Worm (Caenorhabditis elegans) whole organism, L2 larva: ENCODE results near the gene pmp-3.

Source experiments
- C34F6.9 ChIP-seq: fragments of 150-350 bp; optimal IDR thresholded peaks from 2 replicates; lab custom pipeline; 2014; ENCODE audit warnings: missing biosample characterization, missing genetic modification characterization
- F13H6.1 ChIP-seq: sonication (generic microtip); optimal IDR thresholded peaks from 2 replicates; lab custom pipeline; 2016; ENCODE audit warnings: missing genetic modification characterization, missing compliant biosample characterization
- R02D3.7 ChIP-seq: fragments of 150-350 bp; optimal IDR thresholded peaks from 2 replicates; lab custom pipeline; 2014; ENCODE audit warnings: missing biosample characterization, missing genetic modification characterization
- Y55F3AM.14 ChIP-seq: fragments of 200-800 bp; sonication (Bioruptor generic); optimal IDR thresholded peaks from 2 replicates; lab custom pipeline; 2018; ENCODE audit warnings: mild to moderate bottlenecking, missing genetic modification characterization, missing compliant biosample characterization
- ZK546.5 ChIP-seq: sonication (generic microtip); optimal IDR thresholded peaks from 2 replicates; lab custom pipeline; 2017; ENCODE audit warnings: missing biosample characterization, missing genetic modification characterization
- alr-1 ChIP-seq: fragments of 150-350 bp; optimal IDR thresholded peaks from 2 replicates; lab custom pipeline; 2014; ENCODE audit warnings: missing biosample characterization, missing genetic modification characterization
- aly-2 ChIP-seq: fragments of 150-350 bp; optimal IDR thresholded peaks from 2 replicates; lab custom pipeline; 2014; ENCODE audit warnings: missing biosample characterization, missing genetic modification characterization
- ama-1 ChIP-seq: fragments of 150-350 bp; optimal IDR thresholded peaks from 2 replicates; lab custom pipeline; 2018; ENCODE audit warnings: inconsistent platforms
- blmp-1 ChIP-seq: sonication (generic microtip); optimal IDR thresholded peaks from 2 replicates; lab custom pipeline; 2017; ENCODE audit warnings: missing genetic modification characterization, mild to moderate bottlenecking, missing compliant biosample characterization, antibody characterized with exemption, moderate library complexity; ENCODE audit not compliant: insufficient read depth
- ceh-16 ChIP-seq: fragments of 150-350 bp; optimal IDR thresholded peaks from 2 replicates; lab custom pipeline; 2014; ENCODE audit warnings: missing biosample characterization, missing genetic modification characterization
- crh-2 ChIP-seq: sonication (generic microtip); optimal IDR thresholded peaks from 2 replicates; lab custom pipeline; 2017; ENCODE audit warnings: missing biosample characterization, missing genetic modification characterization
- egl-27 ChIP-seq: sonication (generic microtip); optimal IDR thresholded peaks from 3 replicates; lab custom pipeline; 2017; ENCODE audit warnings: missing biosample characterization, missing genetic modification reagents, missing genetic modification characterization
- elt-3 ChIP-seq: sonication (generic microtip); optimal IDR thresholded peaks from 2 replicates; lab custom pipeline; 2017; ENCODE audit warnings: missing biosample characterization, missing genetic modification characterization
- lin-11 ChIP-seq: fragments of 150-350 bp; sonication (generic microtip); optimal IDR thresholded peaks from 2 replicates; lab custom pipeline; 2014; ENCODE audit warnings: missing biosample characterization, missing genetic modification characterization, inconsistent platforms, mixed read lengths
- lin-39 ChIP-seq: fragments of 150-350 bp; optimal IDR thresholded peaks from 2 replicates; lab custom pipeline; 2014; ENCODE audit warnings: missing biosample characterization, missing genetic modification reagents, missing genetic modification characterization
- lsy-2 ChIP-seq, 2 experiments: fragments of 150-350 bp in 1 of 2; sonication (generic microtip) in 1 of 2; optimal IDR thresholded peaks; 2 replicates each; lab custom pipeline; 2014 to 2017; ENCODE audit warnings: missing biosample characterization in 2 of 2, missing genetic modification characterization in 2 of 2
- mab-5 ChIP-seq: fragments of 150-350 bp; optimal IDR thresholded peaks from 2 replicates; lab custom pipeline; 2014; ENCODE audit warnings: missing biosample characterization, missing genetic modification characterization
- mbf-1 ChIP-seq: sonication (generic microtip); optimal IDR thresholded peaks from 2 replicates; lab custom pipeline; 2017; ENCODE audit warnings: missing biosample characterization, missing genetic modification characterization
- nhr-12 ChIP-seq: fragments of 150-350 bp; optimal IDR thresholded peaks from 2 replicates; lab custom pipeline; 2014; ENCODE audit warnings: missing biosample characterization, missing genetic modification characterization
- nhr-129 ChIP-seq: fragments of 150-350 bp; optimal IDR thresholded peaks from 2 replicates; lab custom pipeline; 2014; ENCODE audit warnings: missing biosample characterization, missing genetic modification characterization
- nhr-21 ChIP-seq: fragments of 150-350 bp; optimal IDR thresholded peaks from 2 replicates; lab custom pipeline; 2014; ENCODE audit warnings: missing biosample characterization, missing genetic modification characterization
- nhr-25 ChIP-seq: fragments of 150-350 bp; sonication (generic microtip); optimal IDR thresholded peaks from 3 replicates; lab custom pipeline; 2014; ENCODE audit warnings: missing biosample characterization, missing genetic modification characterization
- nhr-6 ChIP-seq: fragments of 150-350 bp; optimal IDR thresholded peaks from 2 replicates; lab custom pipeline; 2014; ENCODE audit warnings: missing biosample characterization, missing genetic modification characterization
- nhr-77 ChIP-seq: fragments of 150-350 bp; optimal IDR thresholded peaks from 2 replicates; lab custom pipeline; 2014; ENCODE audit warnings: missing biosample characterization, missing genetic modification characterization
- peb-1 ChIP-seq: fragments of 150-350 bp; optimal IDR thresholded peaks from 2 replicates; lab custom pipeline; 2014; ENCODE audit warnings: missing biosample characterization, missing genetic modification characterization
- sem-4 ChIP-seq: fragments of 150-350 bp; optimal IDR thresholded peaks from 2 replicates; lab custom pipeline; 2014; ENCODE audit warnings: missing biosample characterization, missing genetic modification reagents, missing genetic modification characterization
- skn-1 ChIP-seq: sonication (generic microtip); optimal IDR thresholded peaks from 2 replicates; lab custom pipeline; 2017; ENCODE audit warnings: missing biosample characterization, missing genetic modification characterization
- sma-9 ChIP-seq, 2 experiments: fragments of 150-350 bp in 1 of 2; sonication (generic microtip) in 1 of 2; optimal IDR thresholded peaks; 2 replicates each; lab custom pipeline; 2014 to 2016; ENCODE audit warnings: missing genetic modification characterization in 2 of 2, mild to moderate bottlenecking in 1 of 2, missing biosample characterization in 1 of 2, missing compliant biosample characterization in 1 of 2, missing genetic modification reagents in 1 of 2, moderate library complexity in 1 of 2
- unc-55 ChIP-seq: fragments of 150-350 bp; sonication (generic microtip); optimal IDR thresholded peaks from 3 replicates; lab custom pipeline; 2014; ENCODE audit warnings: missing biosample characterization, missing genetic modification reagents, missing genetic modification characterization
- ztf-1 ChIP-seq: fragments of 200-800 bp; sonication (Bioruptor generic); conservative IDR thresholded peaks from 2 replicates; pipeline ENCODE4 v1.3.6; 2022; ENCODE audit warnings: missing genetic modification characterization, missing compliant biosample characterization
- ztf-11 ChIP-seq: sonication (generic microtip); optimal IDR thresholded peaks from 2 replicates; lab custom pipeline; 2017; ENCODE audit warnings: missing biosample characterization, missing genetic modification characterization
- ztf-4 ChIP-seq: fragments of 150-350 bp; optimal IDR thresholded peaks from 2 replicates; lab custom pipeline; 2014; ENCODE audit warnings: missing biosample characterization, missing genetic modification characterization

The pmp-3 gene

DNA sequence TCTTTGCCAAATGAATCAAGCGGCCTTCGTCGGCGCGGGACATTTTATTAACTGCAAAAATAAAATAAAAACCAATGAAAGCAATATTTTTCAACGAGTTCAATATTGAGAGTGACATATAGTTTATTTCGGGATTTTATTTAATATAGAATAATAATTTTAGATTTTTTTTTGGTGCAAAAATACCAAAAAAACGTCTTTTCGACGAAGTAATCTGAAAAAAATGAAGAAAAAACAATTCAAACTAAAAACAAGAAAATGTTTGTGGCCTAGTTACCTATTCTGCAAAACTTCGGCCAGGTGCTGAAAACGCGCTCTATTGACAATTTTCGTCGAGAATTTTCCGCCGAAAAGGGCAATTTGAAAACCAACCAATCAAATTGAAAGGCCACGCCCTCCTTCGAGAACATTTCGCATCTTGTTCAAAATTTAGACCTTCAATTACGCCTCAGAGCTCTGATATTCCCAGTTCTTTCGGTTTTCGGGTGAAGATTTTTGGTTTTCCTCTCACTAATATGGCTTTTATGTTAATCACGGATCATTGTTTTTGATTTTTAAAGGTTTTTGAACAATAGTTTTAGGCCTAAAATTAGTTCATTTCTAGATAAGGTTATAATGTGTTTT, 39.0 kb downstream of the pmp-3 start, which contains the start of gene C47E8.4 (continued):
- peak; percentile 98 for TF ChIP-seq nhr-21
- peak; percentile 81 for TF ChIP-seq R02D3.7 (tag; lab: Kevin White, UChicago)
- no peak for TF ChIP-seq alr-1 (tag; lab: Kevin White, UChicago)
- TF ChIP-seq nhr-25, result peak; percentile 98
- TF ChIP-seq F13H6.1 (tag; lab: Kevin White, UChicago), result peak; percentile 98
- peak; percentile 97 to 98 for TF ChIP-seq lsy-2 (tag; optimal IDR thresholded peaks at IDR 0.05; lab: Kevin White, UChicago)
- peak; percentile 46 for TF ChIP-seq nhr-12
- peak; percentile 94 for TF ChIP-seq Y55F3AM.14 (GFP tag; lab: Kevin White, UChicago)
- peak; percentile 99 for TF ChIP-seq C34F6.9 (tag; lab: Kevin White, UChicago)
- TF ChIP-seq ztf-4, result peak; percentile 98
- TF ChIP-seq elt-3 (tag; lab: Kevin White, UChicago), result no peak
- peak; percentile 93 for TF ChIP-seq ama-1 (lab: Kevin White, UChicago)
- TF ChIP-seq ztf-1 (GFP tag; lab: Robert Waterston, UW), result peak; percentile 91; the same call in 1 of the 2 replicates
- peak; percentile 98 for TF ChIP-seq sem-4 (tag; lab: Kevin White, UChicago)
- peak; percentile 99 for TF ChIP-seq unc-55 (GFP tag; lab: Kevin White, UChicago)
- peak; percentile 98 for TF ChIP-seq crh-2 (tag; lab: Kevin White, UChicago)
- TF ChIP-seq aly-2 (tag; lab: Kevin White, UChicago), result no peak
- peak; percentile 97 for TF ChIP-seq mab-5 (tag; lab: Kevin White, UChicago)
- peak; percentile 95 for TF ChIP-seq egl-27 (tag; lab: Kevin White, UChicago)
- TF ChIP-seq ceh-16 (tag; lab: Kevin White, UChicago), result peak; percentile 73
- TF ChIP-seq sma-9 (GFP tag; optimal IDR thresholded peaks at IDR 0.05; lab: Kevin White, UChicago), result peak; percentile 99
- TF ChIP-seq sma-9 (tag; optimal IDR thresholded peaks at IDR 0.05; lab: Kevin White, UChicago), result no peak
- TF ChIP-seq ZK546.5 (tag; lab: Kevin White, UChicago), result peak; percentile 70
- TF ChIP-seq nhr-129 (tag; lab: Kevin White, UChicago), result peak; percentile 97
- peak; percentile 68 for TF ChIP-seq lin-39 (tag; lab: Kevin White, UChicago)
- TF ChIP-seq mbf-1 (tag; lab: Kevin White, UChicago), result peak; percentile 54
- TF ChIP-seq nhr-77 (tag; lab: Kevin White, UChicago), result peak; percentile 83

- TF ChIP-seq mbf-1 (tag; lab: Kevin White, UChicago) (no peak), skn-1 (tag; lab: Kevin White, UChicago) (peak; percentile 12), nhr-129 (tag; lab: Kevin White, UChicago) (peak; percentile 32), nhr-12 (no peak), peb-1 (no peak), ztf-1 (GFP tag; lab: Robert Waterston, UW) (no peak), ZK546.5 (tag; lab: Kevin White, UChicago) (no peak), blmp-1 (no peak), ceh-16 (tag; lab: Kevin White, UChicago) (no peak), ama-1 (lab: Kevin White, UChicago) (peak; percentile 90), ztf-11 (no peak), nhr-6 (tag; lab: Kevin White, UChicago) (no peak)
These were observed 39.9 kb downstream of the pmp-3 start for ce11 chrV:14686231-14687105.

DNA sequence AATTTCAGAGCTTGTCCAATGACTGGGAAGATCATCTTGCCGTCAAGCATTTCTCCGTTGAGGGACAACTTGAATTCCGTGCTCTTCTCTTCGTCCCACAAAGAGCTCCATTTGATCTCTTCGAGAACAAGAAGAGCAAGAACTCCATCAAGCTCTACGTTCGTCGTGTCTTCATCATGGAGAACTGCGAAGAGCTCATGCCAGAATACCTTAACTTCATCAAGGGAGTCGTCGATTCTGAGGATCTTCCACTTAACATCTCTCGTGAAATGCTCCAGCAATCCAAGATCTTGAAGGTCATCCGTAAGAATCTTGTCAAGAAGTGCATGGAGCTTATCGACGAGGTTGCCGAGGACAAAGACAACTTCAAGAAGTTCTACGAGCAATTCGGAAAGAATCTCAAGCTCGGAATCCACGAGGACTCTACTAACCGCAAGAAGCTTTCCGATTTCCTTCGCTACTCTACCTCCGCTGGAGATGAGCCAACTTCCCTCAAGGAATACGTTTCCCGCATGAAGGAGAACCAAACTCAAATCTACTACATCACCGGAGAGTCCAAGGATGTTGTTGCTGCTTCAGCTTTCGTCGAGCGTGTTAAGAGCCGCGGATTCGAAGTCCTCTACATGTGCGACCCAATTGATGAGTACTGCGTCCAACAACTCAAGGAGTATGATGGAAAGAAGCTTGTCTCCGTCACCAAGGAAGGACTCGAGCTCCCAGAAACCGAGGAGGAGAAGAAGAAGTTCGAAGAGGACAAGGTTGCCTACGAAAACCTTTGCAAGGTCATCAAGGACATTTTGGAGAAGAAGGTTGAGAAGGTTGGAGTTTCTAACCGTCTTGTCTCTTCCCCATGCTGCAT, 40.8 kb downstream of the pmp-3 start:
- TF ChIP-seq skn-1 (tag; lab: Kevin White, UChicago) (peak; percentile 21), ztf-4 (peak; percentile 16), lin-11 (tag; lab: Kevin White, UChicago) (peak; percentile 56), C34F6.9 (tag; lab: Kevin White, UChicago) (no peak), ama-1 (lab: Kevin White, UChicago) (peak; percentile 60)
